Worm (Caenorhabditis elegans): Measurements from ENCODE around the gene lsd-1.

ce11 chrX:11920723-11921283 is 27.8 kb upstream of the lsd-1 start, which contains the start of gene Y62H9A.14:
- TF ChIP-seq ztf-23 (GFP tag; IDR thresholded peaks at IDR 0.05) = no peak
- TF ChIP-seq flt-1 (GFP tag; IDR thresholded peaks at IDR 0.05) = no peak
